Worm (Caenorhabditis elegans): ENCODE results near the gene madd-3.

- no peak for TF ChIP-seq B0310.2 (tag; optimal IDR thresholded peaks at IDR 0.05)
- no peak for TF ChIP-seq tbx-37 (GFP tag; conservative IDR thresholded peaks at IDR 0.05)
- TF ChIP-seq ama-1 (optimal IDR thresholded peaks at IDR 0.05) = no peak
- TF ChIP-seq ceh-36 (tag; optimal IDR thresholded peaks at IDR 0.05) = no peak
- TF ChIP-seq scrt-1 (GFP tag; IDR thresholded peaks at IDR 0.05) = no peak
- no peak for TF ChIP-seq pes-1 (GFP tag; IDR thresholded peaks at IDR 0.05)
- no peak for TF ChIP-seq ceh-13 (GFP tag; optimal IDR thresholded peaks at IDR 0.05)
These were observed 11.2 kb upstream of the madd-3 start, which contains the start of gene gphr-2 for ce11 chrX:14307667-14308066.

Measured in whole organism, early embryonic.